Worm (Caenorhabditis elegans): ENCODE data around the gene K11D12.11.

K11D12.11 gene

DNA sequence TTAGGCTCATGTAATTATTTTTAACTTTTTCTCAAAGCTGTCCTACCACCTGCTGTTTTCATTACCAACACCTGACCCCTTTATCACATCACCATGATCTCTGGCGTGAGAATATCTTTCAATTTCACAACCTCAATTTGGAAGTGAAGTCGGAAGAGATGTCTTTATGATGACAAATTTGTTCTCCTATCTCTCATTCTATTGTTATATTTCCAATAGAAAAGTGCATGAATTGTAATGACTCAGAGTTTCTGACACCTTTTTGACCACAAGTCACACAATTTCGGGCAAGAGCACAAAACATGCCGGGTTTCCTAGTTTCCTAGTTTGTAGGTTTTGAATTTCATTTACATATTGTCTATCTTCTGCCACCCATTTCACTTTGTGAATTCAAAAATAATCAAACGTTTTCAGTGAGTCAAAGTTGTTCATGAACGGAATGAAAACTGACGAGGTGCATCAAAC, 20.6 kb downstream of the K11D12.11 start, which contains the start of gene srr-4:
Gene srr-4, plus strand, starts transcription at position 415 of the 465 bp plus-strand sequence.
- TF ChIP-seq klf-2 (GFP tag; conservative IDR thresholded peaks at IDR 0.05) = no peak
- no peak for TF ChIP-seq med-1 (GFP tag; optimal IDR thresholded peaks at IDR 0.05; ENCODE audit: insufficient read depth)
- TF ChIP-seq ztf-23 (GFP tag; IDR thresholded peaks at IDR 0.05) = no peak
- no peak for TF ChIP-seq ztf-29 (GFP tag; IDR thresholded peaks at IDR 0.05)
- TF ChIP-seq tab-1 (GFP tag; IDR thresholded peaks at IDR 0.05) = no peak
- TF ChIP-seq cog-1 (tag; optimal IDR thresholded peaks at IDR 0.05) = no peak
- TF ChIP-seq flt-1 (GFP tag; IDR thresholded peaks at IDR 0.05) = no peak
- no peak for TF ChIP-seq ref-1 (GFP tag; conservative IDR thresholded peaks at IDR 0.05)
- TF ChIP-seq T22C8.4 (GFP tag; IDR thresholded peaks at IDR 0.05) = no peak

DNA sequence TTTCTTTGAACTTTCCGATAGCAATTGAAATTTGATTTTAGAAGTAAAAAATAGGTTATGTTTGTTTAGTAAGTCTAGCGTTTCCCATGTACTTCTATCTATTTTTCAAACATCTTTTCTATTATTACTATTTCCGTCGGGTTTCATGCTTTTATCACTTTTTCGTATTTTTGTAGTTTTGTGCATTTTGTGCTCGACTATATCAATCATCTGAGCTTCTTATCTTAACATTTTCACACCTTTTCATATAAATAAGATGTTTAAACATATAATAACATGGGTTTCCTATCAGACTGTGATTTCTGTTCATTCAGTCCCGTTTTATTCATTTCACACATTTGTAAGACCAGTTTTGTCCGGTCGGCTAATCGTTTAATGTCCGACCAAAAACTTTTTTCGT, 21.3 kb downstream of the K11D12.11 start:
- TF ChIP-seq ref-1 (GFP tag; conservative IDR thresholded peaks at IDR 0.05) (no peak), flt-1 (GFP tag; IDR thresholded peaks at IDR 0.05) (no peak), tab-1 (GFP tag; IDR thresholded peaks at IDR 0.05) (no peak), med-1 (GFP tag; optimal IDR thresholded peaks at IDR 0.05; ENCODE audit: insufficient read depth) (no peak), ztf-29 (GFP tag; IDR thresholded peaks at IDR 0.05) (no peak), T22C8.4 (GFP tag; IDR thresholded peaks at IDR 0.05) (no peak), ztf-23 (GFP tag; IDR thresholded peaks at IDR 0.05) (no peak), klf-2 (GFP tag; conservative IDR thresholded peaks at IDR 0.05) (no peak), cog-1 (tag; optimal IDR thresholded peaks at IDR 0.05) (no peak)

DNA sequence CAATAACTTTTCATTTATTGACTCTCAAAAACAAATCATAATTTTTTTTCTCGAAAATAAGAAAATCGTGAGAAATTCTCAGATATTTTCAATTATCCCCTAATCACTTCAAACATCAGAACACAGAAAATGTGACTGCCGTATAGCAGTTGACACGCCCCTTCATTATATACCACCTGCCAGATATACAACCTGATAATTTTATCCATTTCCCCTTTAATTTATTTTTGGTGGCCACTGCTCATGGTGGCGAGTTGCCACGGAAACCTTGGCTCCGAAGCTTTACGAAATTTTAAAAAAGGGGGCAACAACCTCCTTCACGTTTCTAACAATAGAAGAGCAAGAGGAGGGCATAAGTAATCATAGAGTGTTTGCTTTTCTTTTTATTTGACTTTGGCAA, 22.7 kb downstream of the K11D12.11 start:
- TF ChIP-seq ref-1 (GFP tag; conservative IDR thresholded peaks at IDR 0.05) (no peak), T22C8.4 (GFP tag; IDR thresholded peaks at IDR 0.05) (no peak), tab-1 (GFP tag; IDR thresholded peaks at IDR 0.05) (no peak), flt-1 (GFP tag; IDR thresholded peaks at IDR 0.05) (no peak), ztf-23 (GFP tag; IDR thresholded peaks at IDR 0.05) (no peak), ztf-29 (GFP tag; IDR thresholded peaks at IDR 0.05) (0 out of 2 replicates have a peak, but pooled peaks have one; percentile 10)

ce11 chrV:5012193-5012853, 27.1 kb downstream of the K11D12.11 start, which contains the start of gene srr-6:
Gene srr-6 (plus strand): TSS chrV:5012803.
- TF ChIP-seq cog-1 (tag; optimal IDR thresholded peaks at IDR 0.05) = no peak
- no peak for TF ChIP-seq tab-1 (GFP tag; IDR thresholded peaks at IDR 0.05)
- no peak for TF ChIP-seq ztf-29 (GFP tag; IDR thresholded peaks at IDR 0.05)
- no peak for TF ChIP-seq klf-2 (GFP tag; conservative IDR thresholded peaks at IDR 0.05)
- TF ChIP-seq ref-1 (GFP tag; conservative IDR thresholded peaks at IDR 0.05) = no peak
- TF ChIP-seq ztf-23 (GFP tag; IDR thresholded peaks at IDR 0.05) = no peak
- TF ChIP-seq flt-1 (GFP tag; IDR thresholded peaks at IDR 0.05) = no peak
- no peak for TF ChIP-seq med-1 (GFP tag; optimal IDR thresholded peaks at IDR 0.05; ENCODE audit: insufficient read depth)
- TF ChIP-seq T22C8.4 (GFP tag; IDR thresholded peaks at IDR 0.05) = no peak

- TF ChIP-seq flt-1 (GFP tag; IDR thresholded peaks at IDR 0.05) = no peak
- no peak for TF ChIP-seq tab-1 (GFP tag; IDR thresholded peaks at IDR 0.05)
- no peak for TF ChIP-seq med-1 (GFP tag; optimal IDR thresholded peaks at IDR 0.05; ENCODE audit: insufficient read depth)
- TF ChIP-seq cog-1 (tag; optimal IDR thresholded peaks at IDR 0.05) = no peak
- no peak for TF ChIP-seq ztf-29 (GFP tag; IDR thresholded peaks at IDR 0.05)
- TF ChIP-seq ztf-23 (GFP tag; IDR thresholded peaks at IDR 0.05) = no peak
- TF ChIP-seq T22C8.4 (GFP tag; IDR thresholded peaks at IDR 0.05) = no peak
- TF ChIP-seq klf-2 (GFP tag; conservative IDR thresholded peaks at IDR 0.05) = no peak
- TF ChIP-seq ref-1 (GFP tag; conservative IDR thresholded peaks at IDR 0.05) = no peak
Measured at ce11 chrV:5001386-5001785, 38.0 kb downstream of the K11D12.11 start, which contains the start of gene srr-8. Gene srr-8 (plus strand): TSS chrV:5001686.

DNA sequence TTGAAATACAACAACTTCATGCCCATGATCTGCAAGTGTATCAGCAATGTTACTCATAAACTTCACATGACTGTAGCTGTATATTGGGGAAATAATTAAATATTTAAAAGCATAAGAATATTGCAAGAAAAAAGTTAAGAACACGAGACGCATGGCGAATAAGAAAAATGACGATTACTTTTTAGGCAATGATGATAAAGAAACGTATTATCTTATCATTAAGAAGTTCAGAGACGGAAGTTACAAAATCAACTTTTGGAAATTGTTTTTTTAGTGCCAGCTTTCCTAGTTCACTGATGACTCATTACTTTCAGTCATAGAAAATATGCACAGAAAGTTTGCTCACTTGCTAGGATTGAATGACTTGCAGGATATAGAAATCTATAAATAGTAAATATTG, 39.0 kb downstream of the K11D12.11 start, which contains the start of gene ugt-7:
Gene ugt-7, minus strand, starts transcription at position 161 of the 400 bp plus-strand sequence.
- no peak for TF ChIP-seq med-1 (GFP tag; optimal IDR thresholded peaks at IDR 0.05; ENCODE audit: insufficient read depth)
- no peak for TF ChIP-seq flt-1 (GFP tag; IDR thresholded peaks at IDR 0.05)
- no peak for TF ChIP-seq cog-1 (tag; optimal IDR thresholded peaks at IDR 0.05)
- TF ChIP-seq T22C8.4 (GFP tag; IDR thresholded peaks at IDR 0.05) = no peak
- TF ChIP-seq ref-1 (GFP tag; conservative IDR thresholded peaks at IDR 0.05) = no peak
- TF ChIP-seq tab-1 (GFP tag; IDR thresholded peaks at IDR 0.05) = no peak
- no peak for TF ChIP-seq klf-2 (GFP tag; conservative IDR thresholded peaks at IDR 0.05)
- TF ChIP-seq ztf-23 (GFP tag; IDR thresholded peaks at IDR 0.05) = no peak
- TF ChIP-seq ztf-29 (GFP tag; IDR thresholded peaks at IDR 0.05) = no peak

- TF ChIP-seq cog-1 (tag; optimal IDR thresholded peaks at IDR 0.05) = no peak
Measured at ce11 chrV:4995155-4995554, 44.2 kb downstream of the K11D12.11 start, which contains the start of gene ncx-9. Gene ncx-9 (minus strand): TSS chrV:4995255.

- TF ChIP-seq flt-1 (GFP tag; IDR thresholded peaks at IDR 0.05) (no peak), ref-1 (GFP tag; conservative IDR thresholded peaks at IDR 0.05) (no peak), ztf-29 (GFP tag; IDR thresholded peaks at IDR 0.05) (no peak), klf-2 (GFP tag; conservative IDR thresholded peaks at IDR 0.05) (no peak), ztf-23 (GFP tag; IDR thresholded peaks at IDR 0.05) (no peak), cog-1 (tag; optimal IDR thresholded peaks at IDR 0.05) (no peak), tab-1 (GFP tag; IDR thresholded peaks at IDR 0.05) (no peak), med-1 (GFP tag; optimal IDR thresholded peaks at IDR 0.05; ENCODE audit: insufficient read depth) (no peak), T22C8.4 (GFP tag; IDR thresholded peaks at IDR 0.05) (no peak)
Measured at ce11 chrV:4987097-4987496, 52.3 kb downstream of the K11D12.11 start, which contains the start of gene ncx-8. Gene ncx-8 (minus strand): TSS chrV:4987197.

Data from whole organism, midembryonic.